Fruit fly (Drosophila melanogaster) whole organism: ENCODE results near the gene CG10324.

Experiments used
- CG8478 ChIP-seq: fragments of >200 bp; optimal IDR thresholded peaks from 2 replicates; lab custom pipeline; 2018; ENCODE audit warnings: inconsistent platforms
- Dll ChIP-seq: fragments of >200 bp; optimal IDR thresholded peaks from 2 replicates; lab custom pipeline; 2017
- EcR ChIP-seq, 2 experiments: fragments of >200 bp; optimal IDR thresholded peaks; 2 replicates each; lab custom pipeline; 2017; ENCODE audit warnings: missing biosample characterization in 2 of 2, missing genetic modification characterization in 2 of 2, missing genetic modification reagents in 2 of 2
- pan ChIP-seq: fragments of >200 bp; optimal IDR thresholded peaks from 2 replicates; lab custom pipeline; 2017
- psq ChIP-seq: fragments of >200 bp; optimal IDR thresholded peaks from 2 replicates; lab custom pipeline; 2017
- usp ChIP-seq: fragments of >200 bp; optimal IDR thresholded peaks from 2 replicates; lab custom pipeline; 2017; ENCODE audit warnings: missing biosample characterization, missing genetic modification characterization, mixed read lengths

CG10324 gene

dm6 chr3R:16650950-16651349, 4.1 kb upstream of the CG10324 start, which contains the start of gene Mettl4:
Mettl4 (minus strand) TSS chr3R:16651157.
- no peak for TF ChIP-seq Dll (lab: Kevin White, UChicago)

dm6 chr3R:16649282-16649681, 2.5 kb upstream of the CG10324 start:
- TF ChIP-seq Dll (lab: Kevin White, UChicago) = no peak
- TF ChIP-seq psq (lab: Kevin White, UChicago) = no peak
- TF ChIP-seq EcR (GFP tag; optimal IDR thresholded peaks at IDR 0.05; lab: Kevin White, UChicago) = no peak

dm6 chr3R:16647716-16648016, 862 bp upstream of the CG10324 start:
- no peak for TF ChIP-seq Dll (lab: Kevin White, UChicago)
- no peak for TF ChIP-seq usp (GFP tag; lab: Kevin White, UChicago)
- no peak for TF ChIP-seq psq (lab: Kevin White, UChicago)
- no peak for TF ChIP-seq pan (lab: Kevin White, UChicago)
- TF ChIP-seq CG8478 (lab: Kevin White, UChicago) = no peak
- TF ChIP-seq EcR (GFP tag; optimal IDR thresholded peaks at IDR 0.05; lab: Kevin White, UChicago) = no peak

- no peak for TF ChIP-seq CG8478 (lab: Kevin White, UChicago)
Measured at dm6 chr3R:16643591-16643990, 3.2 kb downstream of the CG10324 start, which contains the start of gene Arl6IP1. Arl6IP1 (plus strand) TSS chr3R:16643605.

- TF ChIP-seq Dll (lab: Kevin White, UChicago) (no peak), pan (lab: Kevin White, UChicago) (no peak), CG8478 (lab: Kevin White, UChicago) (no peak), usp (GFP tag; lab: Kevin White, UChicago) (no peak), psq (lab: Kevin White, UChicago) (no peak), EcR (GFP tag; optimal IDR thresholded peaks at IDR 0.05; lab: Kevin White, UChicago) (no peak)
Measured at dm6 chr3R:16640005-16640408, 6.8 kb downstream of the CG10324 start, which contains the start of gene nonA-l. nonA-l (plus strand) TSS chr3R:16640205.

dm6 chr3R:16632698-16633097, 14.1 kb downstream of the CG10324 start:
- no peak for TF ChIP-seq EcR (GFP tag; optimal IDR thresholded peaks at IDR 0.05; lab: Kevin White, UChicago)
- no peak for TF ChIP-seq psq (lab: Kevin White, UChicago)
- no peak for TF ChIP-seq usp (GFP tag; lab: Kevin White, UChicago)
- TF ChIP-seq pan (lab: Kevin White, UChicago) = no peak
- TF ChIP-seq CG8478 (lab: Kevin White, UChicago) = no peak
- TF ChIP-seq Dll (lab: Kevin White, UChicago) = no peak

- TF ChIP-seq usp (GFP tag; lab: Kevin White, UChicago) (no peak), Dll (lab: Kevin White, UChicago) (no peak), CG8478 (lab: Kevin White, UChicago) (no peak), pan (lab: Kevin White, UChicago) (no peak), EcR (GFP tag; optimal IDR thresholded peaks at IDR 0.05; lab: Kevin White, UChicago) (no peak), psq (lab: Kevin White, UChicago) (no peak)
Measured at dm6 chr3R:16630564-16630963, 16.2 kb downstream of the CG10324 start.

- no peak for TF ChIP-seq EcR (GFP tag; optimal IDR thresholded peaks at IDR 0.05; lab: Kevin White, UChicago)
- TF ChIP-seq Dll (lab: Kevin White, UChicago) = no peak
- no peak for TF ChIP-seq usp (GFP tag; lab: Kevin White, UChicago)
- TF ChIP-seq psq (lab: Kevin White, UChicago) = no peak
- no peak for TF ChIP-seq pan (lab: Kevin White, UChicago)
- TF ChIP-seq CG8478 (lab: Kevin White, UChicago) = no peak
Measured at dm6 chr3R:16626899-16627432, 19.8 kb downstream of the CG10324 start.

- TF ChIP-seq EcR (GFP tag; optimal IDR thresholded peaks at IDR 0.05; lab: Kevin White, UChicago) (no peak), Dll (lab: Kevin White, UChicago) (peak; percentile 8)
Measured at dm6 chr3R:16625844-16626430, 20.9 kb downstream of the CG10324 start.

- TF ChIP-seq Dll (lab: Kevin White, UChicago) = no peak
- no peak for TF ChIP-seq pan (lab: Kevin White, UChicago)
- TF ChIP-seq EcR (GFP tag; optimal IDR thresholded peaks at IDR 0.05; lab: Kevin White, UChicago) = no peak
- TF ChIP-seq usp (GFP tag; lab: Kevin White, UChicago) = no peak
Measured at dm6 chr3R:16624750-16625549, 21.9 kb downstream of the CG10324 start, which contains the start of gene Fas1. Fas1 (plus strand) TSS chr3R:16625238.

dm6 chr3R:16624371-16624749, 22.4 kb downstream of the CG10324 start, which contains the start of gene Ccdc114:
Ccdc114 (minus strand) TSS chr3R:16624717.
- TF ChIP-seq usp (GFP tag; lab: Kevin White, UChicago) = no peak
- TF ChIP-seq psq (lab: Kevin White, UChicago) = no peak

dm6 chr3R:16620478-16620877, 26.3 kb downstream of the CG10324 start, which contains the start of gene CG14893:
CG14893 (plus strand) TSS chr3R:16620778.
- TF ChIP-seq Dll (lab: Kevin White, UChicago) (no peak), CG8478 (lab: Kevin White, UChicago) (no peak), EcR (GFP tag; optimal IDR thresholded peaks at IDR 0.05; lab: Kevin White, UChicago) (no peak), psq (lab: Kevin White, UChicago) (no peak), usp (GFP tag; lab: Kevin White, UChicago) (no peak), pan (lab: Kevin White, UChicago) (no peak)
